Worm (Caenorhabditis elegans) whole organism, L3 larva: ENCODE data around the gene C25E10.7.
A peak's percentile ranks its signal among the peaks of the same experiment; 100 is the strongest.

ENCODE experiments used
- R02D3.7 ChIP-seq: fragments of 150-350 bp; optimal IDR thresholded peaks from 2 replicates; lab custom pipeline; 2014; ENCODE audit warnings: missing biosample characterization, missing genetic modification characterization
- ZK546.5 ChIP-seq: sonication (generic microtip); optimal IDR thresholded peaks from 2 replicates; lab custom pipeline; 2017; ENCODE audit warnings: missing biosample characterization, missing genetic modification characterization
- aly-2 ChIP-seq: fragments of 150-350 bp; optimal IDR thresholded peaks from 2 replicates; lab custom pipeline; 2014; ENCODE audit warnings: missing biosample characterization, missing genetic modification characterization
- ama-1 ChIP-seq: fragments of 150-350 bp; optimal IDR thresholded peaks from 2 replicates; lab custom pipeline; 2018
- ceh-16 ChIP-seq: sonication (generic microtip); optimal IDR thresholded peaks from 2 replicates; lab custom pipeline; 2017; ENCODE audit warnings: missing biosample characterization, missing genetic modification characterization
- ceh-9 ChIP-seq: sonication (generic microtip); optimal IDR thresholded peaks from 2 replicates; lab custom pipeline; 2018; ENCODE audit warnings: missing biosample characterization, missing genetic modification characterization
- egl-27 ChIP-seq: sonication (generic microtip); optimal IDR thresholded peaks from 4 replicates; lab custom pipeline; 2017; ENCODE audit warnings: missing biosample characterization, missing genetic modification reagents, missing genetic modification characterization
- egl-5 ChIP-seq: fragments of 150-350 bp; optimal IDR thresholded peaks from 2 replicates; lab custom pipeline; 2017; ENCODE audit warnings: missing biosample characterization, missing genetic modification reagents, missing genetic modification characterization, inconsistent platforms
- elt-2 ChIP-seq: sonication (generic microtip); optimal IDR thresholded peaks from 2 replicates; lab custom pipeline; 2016; ENCODE audit warnings: missing genetic modification reagents, mild to moderate bottlenecking, missing genetic modification characterization, missing compliant biosample characterization
- elt-3 ChIP-seq, 3 experiments: fragments of 150-350 bp in 1 of 3; sonication (generic microtip) in 2 of 3; optimal IDR thresholded peaks; 2 replicates in 2 of 3; 4 replicates in 1 of 3; lab custom pipeline; 2014 to 2017; ENCODE audit warnings: missing biosample characterization in 3 of 3, missing genetic modification characterization in 3 of 3
- fkh-10 ChIP-seq: sonication (generic microtip); optimal IDR thresholded peaks from 2 replicates; lab custom pipeline; 2017; ENCODE audit warnings: missing biosample characterization, missing genetic modification reagents, missing genetic modification characterization
- fkh-2 ChIP-seq: fragments of 150-350 bp; optimal IDR thresholded peaks from 2 replicates; lab custom pipeline; 2014; ENCODE audit warnings: missing biosample characterization, missing genetic modification reagents, missing genetic modification characterization
- fos-1 ChIP-seq: fragments of 150-350 bp; optimal IDR thresholded peaks from 2 replicates; lab custom pipeline; 2014; ENCODE audit warnings: missing biosample characterization, missing genetic modification characterization
- hmg-11 ChIP-seq: sonication (generic microtip); optimal IDR thresholded peaks from 2 replicates; lab custom pipeline; 2016; ENCODE audit warnings: missing genetic modification characterization, missing compliant biosample characterization
- jun-1 ChIP-seq: fragments of 150-350 bp; optimal IDR thresholded peaks from 2 replicates; lab custom pipeline; 2014; ENCODE audit warnings: missing biosample characterization, missing genetic modification reagents, missing genetic modification characterization
- lin-15B ChIP-seq: fragments of 150-350 bp; optimal IDR thresholded peaks from 2 replicates; lab custom pipeline; 2014; ENCODE audit warnings: missing biosample characterization, missing genetic modification characterization
- lin-39 ChIP-seq: fragments of 150-350 bp; optimal IDR thresholded peaks from 2 replicates; lab custom pipeline; 2018; ENCODE audit warnings: missing biosample characterization, missing genetic modification reagents, missing genetic modification characterization
- lsy-12 ChIP-seq: sonication (generic microtip); optimal IDR thresholded peaks from 2 replicates; lab custom pipeline; 2016; ENCODE audit warnings: mild to moderate bottlenecking, missing genetic modification characterization, missing compliant biosample characterization
- mdl-1 ChIP-seq: fragments of 150-350 bp; optimal IDR thresholded peaks from 2 replicates; lab custom pipeline; 2014; ENCODE audit warnings: missing biosample characterization, missing genetic modification characterization
- nfya-1 ChIP-seq: sonication (generic microtip); optimal IDR thresholded peaks from 2 replicates; lab custom pipeline; 2017; ENCODE audit warnings: missing genetic modification characterization, mild to moderate bottlenecking, missing compliant biosample characterization, antibody characterized with exemption, moderate library complexity; ENCODE audit not compliant: insufficient read depth
- nhr-11 ChIP-seq: fragments of 150-350 bp; optimal IDR thresholded peaks from 2 replicates; lab custom pipeline; 2014; ENCODE audit warnings: missing biosample characterization, missing genetic modification characterization
- nhr-23 ChIP-seq: fragments of 150-350 bp; optimal IDR thresholded peaks from 2 replicates; lab custom pipeline; 2014; ENCODE audit warnings: missing biosample characterization, missing genetic modification reagents, missing genetic modification characterization
- nhr-237 ChIP-seq: fragments of 150-350 bp; optimal IDR thresholded peaks from 2 replicates; lab custom pipeline; 2014; ENCODE audit warnings: missing biosample characterization, missing genetic modification characterization
- nhr-25 ChIP-seq: sonication (generic microtip); optimal IDR thresholded peaks from 2 replicates; lab custom pipeline; 2017; ENCODE audit warnings: missing biosample characterization, missing genetic modification characterization
- nhr-43 ChIP-seq: sonication (generic microtip); optimal IDR thresholded peaks from 2 replicates; lab custom pipeline; 2016; ENCODE audit warnings: mild to moderate bottlenecking, missing genetic modification characterization, missing compliant biosample characterization; ENCODE audit not compliant: poor library complexity, severe bottlenecking
- nhr-76 ChIP-seq: fragments of 150-350 bp; sonication (generic microtip); optimal IDR thresholded peaks from 5 replicates; lab custom pipeline; 2014; ENCODE audit warnings: missing biosample characterization, missing genetic modification characterization
- pha-4 ChIP-seq: fragments of 150-350 bp; optimal IDR thresholded peaks from 2 replicates; lab custom pipeline; 2014; ENCODE audit warnings: missing biosample characterization, missing genetic modification reagents, missing genetic modification characterization
- pqm-1 ChIP-seq: fragments of 150-350 bp; optimal IDR thresholded peaks from 2 replicates; lab custom pipeline; 2017; ENCODE audit warnings: missing biosample characterization, missing genetic modification characterization, inconsistent platforms
- sea-2 ChIP-seq: fragments of 150-350 bp; sonication (generic microtip); optimal IDR thresholded peaks from 4 replicates; lab custom pipeline; 2014; ENCODE audit warnings: missing biosample characterization, missing genetic modification reagents, missing genetic modification characterization
- snpc-4 ChIP-seq: fragments of 150-350 bp; optimal IDR thresholded peaks from 2 replicates; lab custom pipeline; 2014; ENCODE audit warnings: missing biosample characterization, missing genetic modification characterization
- tbx-2 ChIP-seq: sonication (generic microtip); optimal IDR thresholded peaks from 2 replicates; lab custom pipeline; 2016; ENCODE audit warnings: mild to moderate bottlenecking, missing genetic modification characterization, missing compliant biosample characterization
- unc-39 ChIP-seq: sonication (generic microtip); optimal IDR thresholded peaks from 4 replicates; lab custom pipeline; 2017; ENCODE audit warnings: missing biosample characterization, missing genetic modification characterization
- zag-1 ChIP-seq: fragments of 150-350 bp; optimal IDR thresholded peaks from 2 replicates; lab custom pipeline; 2014; ENCODE audit warnings: missing biosample characterization, missing genetic modification characterization
- ztf-11 ChIP-seq: fragments of 150-350 bp; optimal IDR thresholded peaks from 2 replicates; lab custom pipeline; 2014; ENCODE audit warnings: missing biosample characterization, missing genetic modification characterization
- ztf-4 ChIP-seq: fragments of 150-350 bp; optimal IDR thresholded peaks from 2 replicates; lab custom pipeline; 2014; ENCODE audit warnings: missing biosample characterization, missing genetic modification characterization

The C25E10.7 gene

ce11 chrV:9094976-9095375 is 44.0 kb upstream of the C25E10.7 start:
- TF ChIP-seq pha-4 (tag; lab: Kevin White, UChicago) (peak; percentile 50), pqm-1 (peak; percentile 61), nhr-25 (tag; lab: Kevin White, UChicago) (no peak), elt-3 (tag; optimal IDR thresholded peaks at IDR 0.05; lab: Kevin White, UChicago) (no peak), nfya-1 (tag; lab: Kevin White, UChicago) (no peak), fkh-10 (peak; percentile 41), snpc-4 (tag; lab: Kevin White, UChicago) (no peak), nhr-23 (tag; lab: Kevin White, UChicago) (no peak)

ce11 chrV:9094060-9094628 is 43.1 kb upstream of the C25E10.7 start:
- TF ChIP-seq nhr-43 (tag; lab: Kevin White, UChicago) (no peak), R02D3.7 (tag; lab: Kevin White, UChicago) (no peak), aly-2 (tag; lab: Kevin White, UChicago) (no peak), ztf-11 (no peak), zag-1 (tag; lab: Kevin White, UChicago) (no peak), lin-39 (tag; lab: Kevin White, UChicago) (peak; percentile 76), ZK546.5 (tag; lab: Kevin White, UChicago) (no peak), sea-2 (GFP tag; lab: Kevin White, UChicago) (no peak), lin-15B (tag; lab: Kevin White, UChicago) (no peak), hmg-11 (tag; lab: Kevin White, UChicago) (no peak), elt-3 (tag; optimal IDR thresholded peaks at IDR 0.05; lab: Kevin White, UChicago) (no peak), ama-1 (lab: Kevin White, UChicago) (no peak), lsy-12 (tag; lab: Kevin White, UChicago) (peak; percentile 15), egl-27 (tag; lab: Kevin White, UChicago) (no peak), ceh-16 (no peak), egl-5 (tag; lab: Kevin White, UChicago) (peak; percentile 43), elt-2 (peak; percentile 76), snpc-4 (tag; lab: Kevin White, UChicago) (no peak), pqm-1 (peak; percentile 82), pha-4 (tag; lab: Kevin White, UChicago) (peak; percentile 96), fkh-2 (no peak), unc-39 (tag; lab: Kevin White, UChicago) (no peak), tbx-2 (no peak), jun-1 (tag; lab: Kevin White, UChicago) (peak; percentile 63), nfya-1 (tag; lab: Kevin White, UChicago) (peak; percentile 14), ztf-4 (tag; lab: Kevin White, UChicago) (no peak), mdl-1 (tag; lab: Kevin White, UChicago) (peak; percentile 3), nhr-11 (tag; lab: Kevin White, UChicago) (no peak), fkh-10 (no peak)

ce11 chrV:9092209-9092608 is 41.2 kb upstream of the C25E10.7 start, which contains the start of gene T27E4.1:
Gene T27E4.1 (plus strand): TSS chrV:9092345.
- TF ChIP-seq nhr-76 (tag; lab: Kevin White, UChicago) (no peak), nfya-1 (tag; lab: Kevin White, UChicago) (no peak), elt-3 (tag; optimal IDR thresholded peaks at IDR 0.05; lab: Kevin White, UChicago) (no peak), elt-2 (no peak), lin-39 (tag; lab: Kevin White, UChicago) (peak; percentile 44)

- TF ChIP-seq snpc-4 (tag; lab: Kevin White, UChicago) (peak; percentile 10), lsy-12 (tag; lab: Kevin White, UChicago) (peak; percentile 42), ama-1 (lab: Kevin White, UChicago) (peak; percentile 99), fos-1 (tag; lab: Kevin White, UChicago) (no peak), nhr-237 (tag; lab: Kevin White, UChicago) (no peak), ceh-9 (no peak), nfya-1 (tag; lab: Kevin White, UChicago) (peak; percentile 48)
Measured at ce11 chrV:9088758-9089157, 37.8 kb upstream of the C25E10.7 start.
